Fruit fly (Drosophila melanogaster): ENCODE data around the gene CG6980.

dm6 chr3R:24812987-24813636 lies 5.7 kb downstream of the CG6980 start:
- TF ChIP-seq insv (optimal IDR thresholded peaks at IDR 0.05) (no peak), h (optimal IDR thresholded peaks at IDR 0.05) (no peak), Myc (optimal IDR thresholded peaks at IDR 0.05) (no peak), psq (optimal IDR thresholded peaks at IDR 0.05) (no peak)

Data from Kc167 (cell line).